Fruit fly (Drosophila melanogaster) whole organism, adult: ENCODE data around the gene gdl-ORF39.

Experiments
- CG11617 ChIP-seq: fragments of 200-800 bp; sonication (Bioruptor generic); optimal IDR thresholded peaks from 2 replicates; lab custom pipeline; 2017; ENCODE audit warnings: mild to moderate bottlenecking, missing biosample characterization, missing genetic modification reagents, missing genetic modification characterization
- CG12768 ChIP-seq: fragments of 200-800 bp; sonication (Bioruptor generic); optimal IDR thresholded peaks from 2 replicates; lab custom pipeline; 2017; ENCODE audit warnings: missing biosample characterization, missing genetic modification characterization, mild to moderate bottlenecking, moderate library complexity, missing genetic modification reagents
- CG14711 ChIP-seq: fragments of 200-800 bp; sonication (Bioruptor generic); optimal IDR thresholded peaks from 2 replicates; lab custom pipeline; 2018; ENCODE audit warnings: missing biosample characterization, mild to moderate bottlenecking, missing genetic modification characterization, moderate library complexity
- CG1620 ChIP-seq: fragments of 200-800 bp; sonication (Bioruptor generic); optimal IDR thresholded peaks from 2 replicates; lab custom pipeline; 2016; ENCODE audit warnings: missing biosample characterization, missing genetic modification characterization
- CG33017 ChIP-seq: fragments of 200-800 bp; sonication (Bioruptor generic); optimal IDR thresholded peaks from 2 replicates; lab custom pipeline; 2018; ENCODE audit warnings: missing biosample characterization, mild to moderate bottlenecking, missing genetic modification characterization, moderate library complexity
- CG5204 ChIP-seq: fragments of 200-800 bp; sonication (Bioruptor generic); optimal IDR thresholded peaks from 2 replicates; lab custom pipeline; 2016; ENCODE audit warnings: missing biosample characterization, missing genetic modification characterization
- CG7045 ChIP-seq: fragments of 200-800 bp; sonication (Bioruptor generic); optimal IDR thresholded peaks from 2 replicates; lab custom pipeline; 2017; ENCODE audit warnings: missing biosample characterization, mild to moderate bottlenecking, missing genetic modification characterization
- CG7101 ChIP-seq: fragments of 200-800 bp; sonication (Bioruptor generic); optimal IDR thresholded peaks from 2 replicates; lab custom pipeline; 2018; ENCODE audit warnings: missing biosample characterization, mild to moderate bottlenecking, missing genetic modification characterization, moderate library complexity
- Clk ChIP-seq: fragments of 200-800 bp; sonication (Bioruptor generic); optimal IDR thresholded peaks from 2 replicates; lab custom pipeline; 2017; ENCODE audit warnings: missing biosample characterization, missing genetic modification characterization
- Crg-1 ChIP-seq: fragments of 200-800 bp; sonication (Bioruptor generic); optimal IDR thresholded peaks from 2 replicates; lab custom pipeline; 2016; ENCODE audit warnings: missing biosample characterization, missing genetic modification characterization
- Hr96 ChIP-seq: fragments of 200-800 bp; sonication (Bioruptor generic); optimal IDR thresholded peaks from 2 replicates; lab custom pipeline; 2016; ENCODE audit warnings: missing biosample characterization, missing genetic modification characterization
- Mnt ChIP-seq: fragments of 200-800 bp; sonication (Bioruptor generic); optimal IDR thresholded peaks from 2 replicates; lab custom pipeline; 2016; ENCODE audit warnings: missing biosample characterization, mild to moderate bottlenecking, missing genetic modification characterization
- bab1 ChIP-seq: fragments of 200-800 bp; sonication (Bioruptor generic); optimal IDR thresholded peaks from 3 replicates; lab custom pipeline; 2019; ENCODE audit warnings: missing biosample characterization, mild to moderate bottlenecking, missing genetic modification characterization, moderate library complexity
- cic ChIP-seq: fragments of 200-800 bp; sonication (Bioruptor generic); optimal IDR thresholded peaks from 2 replicates; lab custom pipeline; 2017; ENCODE audit warnings: missing biosample characterization, mild to moderate bottlenecking, missing genetic modification characterization, moderate library complexity
- cnc ChIP-seq, 2 experiments: fragments of >200 bp; optimal IDR thresholded peaks; 2 replicates each; lab custom pipeline; 2017
- kay ChIP-seq: fragments of 200-800 bp; sonication (Bioruptor generic); peaks from one replicate; lab custom pipeline; 2016; ENCODE audit warnings: missing biosample characterization, missing genetic modification characterization, borderline replicate concordance
- ovo ChIP-seq: fragments of 200-800 bp; sonication (Bioruptor generic); optimal IDR thresholded peaks from 2 replicates; lab custom pipeline; 2016; ENCODE audit warnings: missing biosample characterization, missing genetic modification characterization
- pad ChIP-seq: fragments of 200-800 bp; sonication (Bioruptor generic); optimal IDR thresholded peaks from 3 replicates; lab custom pipeline; 2017; ENCODE audit warnings: missing biosample characterization, missing genetic modification characterization, mild to moderate bottlenecking, moderate library complexity, missing genetic modification reagents
- tj ChIP-seq: fragments of 200-800 bp; sonication (Bioruptor generic); optimal IDR thresholded peaks from 3 replicates; lab custom pipeline; 2017; ENCODE audit warnings: missing biosample characterization, mild to moderate bottlenecking, missing genetic modification characterization, moderate library complexity
- toe ChIP-seq: fragments of 200-800 bp; sonication (Bioruptor generic); optimal IDR thresholded peaks from 2 replicates; lab custom pipeline; 2016; ENCODE audit warnings: missing biosample characterization, missing genetic modification characterization

gdl-ORF39 gene

DNA sequence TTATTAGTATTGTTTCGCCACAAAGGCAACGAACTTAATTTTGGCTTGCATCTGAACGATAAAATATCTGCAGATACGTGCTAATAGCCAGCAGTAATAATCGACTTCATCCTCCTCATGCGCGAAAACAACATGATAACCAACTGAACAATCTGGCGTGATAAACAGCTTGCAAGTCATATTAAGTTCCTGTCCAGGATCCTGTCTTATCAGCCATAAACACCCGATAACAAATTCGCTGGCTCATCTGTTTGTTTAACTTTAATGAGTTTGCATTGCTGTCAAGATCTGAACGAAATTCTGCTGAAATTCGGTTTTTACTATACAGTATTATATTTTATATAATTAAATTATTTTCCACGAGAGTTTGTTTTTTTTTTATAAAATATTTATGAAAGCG lies 4.0 kb downstream of the gdl-ORF39 start:
- TF ChIP-seq Crg-1 (GFP tag; lab: Kevin White, UChicago) (no peak), tj (GFP tag; lab: Kevin White, UChicago) (peak; percentile 78), cnc (optimal IDR thresholded peaks at IDR 0.05; lab: Kevin White, UChicago) (peak in 1 of 2 experiments; percentile 64)

- TF ChIP-seq Hr96 (GFP tag; lab: Kevin White, UChicago) = no peak
- peak in 1 of 2 experiments; percentile 63 for TF ChIP-seq cnc (optimal IDR thresholded peaks at IDR 0.05; lab: Kevin White, UChicago)
- TF ChIP-seq CG11617 (GFP tag; lab: Kevin White, UChicago) = no peak
- TF ChIP-seq CG12768 (GFP tag; lab: Kevin White, UChicago) = no peak
- TF ChIP-seq CG7101 = no peak
- TF ChIP-seq kay = peak; percentile 66
- no peak for TF ChIP-seq CG1620
- no peak for TF ChIP-seq CG7045
- no peak for TF ChIP-seq cic (GFP tag; lab: Kevin White, UChicago)
- TF ChIP-seq Clk (GFP tag; lab: Kevin White, UChicago) = no peak
- no peak for TF ChIP-seq CG5204
- TF ChIP-seq pad (GFP tag; lab: Kevin White, UChicago) = no peak
Observed at dm6 chr3L:15513726-15514125, 4.5 kb downstream of the gdl-ORF39 start.

dm6 chr3L:15514405-15514804 lies 5.2 kb downstream of the gdl-ORF39 start:
- TF ChIP-seq Mnt (GFP tag; lab: Kevin White, UChicago) (peak; percentile 98), tj (GFP tag; lab: Kevin White, UChicago) (peak; percentile 58), CG12768 (GFP tag; lab: Kevin White, UChicago) (no peak)

DNA sequence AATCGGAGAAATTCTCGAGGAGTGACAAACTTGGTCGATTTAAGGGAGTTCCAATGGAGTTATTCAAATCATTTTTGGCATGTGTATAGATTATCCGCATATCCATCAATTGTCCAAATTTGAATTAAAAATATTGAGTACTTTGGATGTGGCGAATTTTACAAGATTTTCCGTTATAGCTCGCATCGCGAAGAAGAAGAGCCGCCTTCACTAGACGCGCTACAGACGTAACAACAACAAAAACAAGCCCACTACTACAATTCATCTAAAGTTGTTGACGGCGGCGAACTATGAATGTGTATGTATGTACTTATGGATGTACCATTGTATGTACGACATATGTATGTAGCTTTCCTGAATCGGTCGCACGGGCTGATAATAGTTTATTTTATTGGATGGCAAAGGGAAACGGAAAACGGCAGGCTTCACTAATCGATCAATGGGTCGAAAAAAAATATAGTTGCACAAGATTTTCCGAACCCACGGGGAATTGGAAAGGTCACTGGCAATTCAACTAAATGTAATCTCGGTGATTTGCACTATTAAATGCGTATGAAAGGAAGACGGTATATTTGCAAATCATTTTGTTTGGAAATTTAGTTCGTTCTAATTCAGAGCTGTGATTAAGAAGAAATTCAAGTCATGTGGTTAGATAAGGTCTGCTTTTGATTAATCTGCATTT lies 5.7 kb downstream of the gdl-ORF39 start:
- no peak for TF ChIP-seq Crg-1 (GFP tag; lab: Kevin White, UChicago)
- no peak for TF ChIP-seq CG7045
- TF ChIP-seq CG11617 (GFP tag; lab: Kevin White, UChicago) = no peak
- no peak for TF ChIP-seq CG14711
- TF ChIP-seq Hr96 (GFP tag; lab: Kevin White, UChicago) = no peak
- TF ChIP-seq Clk (GFP tag; lab: Kevin White, UChicago) = no peak
- no peak for TF ChIP-seq toe
- TF ChIP-seq CG1620 = no peak
- TF ChIP-seq cnc (optimal IDR thresholded peaks at IDR 0.05; lab: Kevin White, UChicago) = peak in 1 of 2 experiments; percentile 59
- TF ChIP-seq CG7101 = no peak
- no peak for TF ChIP-seq bab1 (GFP tag; lab: Kevin White, UChicago)
- TF ChIP-seq pad (GFP tag; lab: Kevin White, UChicago) = no peak
- TF ChIP-seq CG33017 (tag; lab: Kevin White, UChicago) = no peak
- TF ChIP-seq tj (GFP tag; lab: Kevin White, UChicago) = peak; percentile 26
- no peak for TF ChIP-seq CG12768 (GFP tag; lab: Kevin White, UChicago)
- TF ChIP-seq ovo (GFP tag; lab: Kevin White, UChicago) = no peak
- TF ChIP-seq cic (GFP tag; lab: Kevin White, UChicago) = peak; percentile 99
- TF ChIP-seq CG5204 = no peak
- peak; percentile 91 for TF ChIP-seq kay
- peak; percentile 82 for TF ChIP-seq Mnt (GFP tag; lab: Kevin White, UChicago)

- TF ChIP-seq ovo (GFP tag; lab: Kevin White, UChicago) (no peak), Crg-1 (GFP tag; lab: Kevin White, UChicago) (no peak), cic (GFP tag; lab: Kevin White, UChicago) (no peak), CG12768 (GFP tag; lab: Kevin White, UChicago) (no peak), CG1620 (no peak), CG11617 (GFP tag; lab: Kevin White, UChicago) (no peak), kay (no peak), bab1 (GFP tag; lab: Kevin White, UChicago) (no peak), Hr96 (GFP tag; lab: Kevin White, UChicago) (no peak), pad (GFP tag; lab: Kevin White, UChicago) (no peak), CG7101 (no peak), toe (no peak), cnc (optimal IDR thresholded peaks at IDR 0.05; lab: Kevin White, UChicago) (no peak), CG7045 (no peak), CG5204 (no peak), CG14711 (no peak), tj (GFP tag; lab: Kevin White, UChicago) (no peak), Mnt (GFP tag; lab: Kevin White, UChicago) (no peak), CG33017 (tag; lab: Kevin White, UChicago) (no peak), Clk (GFP tag; lab: Kevin White, UChicago) (no peak)
Observed at dm6 chr3L:15516440-15516839, 7.2 kb downstream of the gdl-ORF39 start.

- TF ChIP-seq pad (GFP tag; lab: Kevin White, UChicago) = no peak
- no peak for TF ChIP-seq CG7101
- no peak for TF ChIP-seq Clk (GFP tag; lab: Kevin White, UChicago)
- no peak for TF ChIP-seq CG7045
- no peak for TF ChIP-seq kay
- TF ChIP-seq tj (GFP tag; lab: Kevin White, UChicago) = no peak
- no peak for TF ChIP-seq CG1620
- TF ChIP-seq CG14711 = no peak
- TF ChIP-seq cnc (optimal IDR thresholded peaks at IDR 0.05; lab: Kevin White, UChicago) = no peak
- no peak for TF ChIP-seq CG11617 (GFP tag; lab: Kevin White, UChicago)
- TF ChIP-seq Crg-1 (GFP tag; lab: Kevin White, UChicago) = no peak
- no peak for TF ChIP-seq CG5204
- TF ChIP-seq toe = no peak
- TF ChIP-seq bab1 (GFP tag; lab: Kevin White, UChicago) = no peak
- no peak for TF ChIP-seq Mnt (GFP tag; lab: Kevin White, UChicago)
- TF ChIP-seq Hr96 (GFP tag; lab: Kevin White, UChicago) = no peak
Observed at dm6 chr3L:15516956-15517355, 7.7 kb downstream of the gdl-ORF39 start, which contains the start of gene CG13454. Gene CG13454, minus strand, starts transcription at chr3L:15517056.
